Worm (Caenorhabditis elegans): ENCODE data around the gene ife-1.

DNA sequence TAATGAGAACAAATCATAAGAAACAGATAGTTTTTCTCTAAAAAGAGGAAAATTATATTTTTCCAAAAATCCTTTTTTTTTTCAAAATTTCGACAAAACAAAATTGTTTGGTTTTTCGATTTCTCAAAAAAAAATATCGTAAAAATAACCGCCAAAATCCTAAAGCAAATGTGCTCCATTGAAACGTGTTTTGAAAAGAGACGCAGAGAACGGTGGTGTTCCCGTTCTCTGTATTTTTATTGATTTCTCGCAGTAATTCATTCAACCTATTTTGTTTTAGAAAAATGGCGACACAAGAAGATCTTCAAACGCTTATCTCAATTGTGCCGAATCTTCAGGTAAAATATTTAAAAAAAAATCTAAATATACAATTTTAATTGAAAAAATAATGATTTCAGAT, 29.4 kb upstream of the ife-1 start, which contains the start of gene Y43F4B.10:
- TF ChIP-seq sea-1 (GFP tag; conservative IDR thresholded peaks at IDR 0.05), result no peak
- no peak for TF ChIP-seq ets-7 (tag; optimal IDR thresholded peaks at IDR 0.05)
- TF ChIP-seq scrt-1 (GFP tag; IDR thresholded peaks at IDR 0.05), result no peak
- TF ChIP-seq ama-1 (optimal IDR thresholded peaks at IDR 0.05), result no peak
- no peak for TF ChIP-seq aly-1 (tag; optimal IDR thresholded peaks at IDR 0.05)
- no peak for TF ChIP-seq ceh-13 (GFP tag; optimal IDR thresholded peaks at IDR 0.05)
- no peak for TF ChIP-seq tra-4 (tag; optimal IDR thresholded peaks at IDR 0.05)
- TF ChIP-seq pes-1 (GFP tag; IDR thresholded peaks at IDR 0.05), result no peak
- TF ChIP-seq tbx-37 (GFP tag; conservative IDR thresholded peaks at IDR 0.05), result no peak
- no peak for TF ChIP-seq B0310.2 (tag; optimal IDR thresholded peaks at IDR 0.05)
- TF ChIP-seq ceh-36 (tag; optimal IDR thresholded peaks at IDR 0.05), result no peak
- no peak for TF ChIP-seq flt-1 (GFP tag; IDR thresholded peaks at IDR 0.05)
